Worm (Caenorhabditis elegans) whole organism, young adult: ENCODE results near the gene C07H6.9.
A peak's percentile ranks its signal among the peaks of the same experiment; 100 is the strongest.

Source experiments
- B0019.2 ChIP-seq: fragments of 200-800 bp; sonication (Bioruptor generic); conservative IDR thresholded peaks from 2 replicates; pipeline ENCODE4 v1.3.6; 2022; ENCODE audit warnings: missing genetic modification reagents, missing genetic modification characterization, missing compliant biosample characterization
- B0035.1 ChIP-seq: sonication (generic microtip); optimal IDR thresholded peaks from 2 replicates; lab custom pipeline; 2016; ENCODE audit warnings: missing genetic modification characterization, mild to moderate bottlenecking, missing compliant biosample characterization, missing genotype, missing genetic modification reagents
- F23B12.7 ChIP-seq: sonication (generic microtip); optimal IDR thresholded peaks from 2 replicates; lab custom pipeline; 2017; ENCODE audit warnings: missing genetic modification characterization, mild to moderate bottlenecking, missing compliant biosample characterization, antibody characterized with exemption, moderate library complexity; ENCODE audit not compliant: insufficient read depth
- F33H1.4 ChIP-seq: fragments of 200-800 bp; sonication (Bioruptor generic); IDR thresholded peaks from 2 replicates; pipeline ENCODE4 v1.3.6; 2022; ENCODE audit warnings: missing genetic modification reagents, missing genetic modification characterization, missing compliant biosample characterization
- F39B2.1 ChIP-seq: fragments of 200-800 bp; sonication (Bioruptor generic); IDR thresholded peaks from 2 replicates; pipeline ENCODE4 v1.3.6; 2022; ENCODE audit warnings: missing genetic modification reagents, missing genetic modification characterization, missing compliant biosample characterization
- F49E8.2 ChIP-seq: sonication (generic microtip); optimal IDR thresholded peaks from 3 replicates; lab custom pipeline; 2017; ENCODE audit warnings: missing genetic modification characterization, mild to moderate bottlenecking, missing compliant biosample characterization, antibody characterized with exemption, moderate library complexity; ENCODE audit not compliant: insufficient read depth
- F57A8.1 ChIP-seq: fragments of 200-800 bp; sonication (Bioruptor generic); optimal IDR thresholded peaks from 2 replicates; lab custom pipeline; 2018; ENCODE audit warnings: mild to moderate bottlenecking, missing genetic modification characterization, moderate library complexity, missing compliant biosample characterization
- K11D2.4 ChIP-seq: fragments of 200-800 bp; sonication (Bioruptor generic); IDR thresholded peaks from 2 replicates; pipeline ENCODE4 v1.3.6; 2022; ENCODE audit warnings: missing genetic modification reagents, missing genetic modification characterization, missing compliant biosample characterization
- K12H6.12 ChIP-seq: fragments of 200-800 bp; sonication (Bioruptor generic); optimal IDR thresholded peaks from 2 replicates; lab custom pipeline; 2018; ENCODE audit warnings: mild to moderate bottlenecking, missing genetic modification characterization, missing compliant biosample characterization
- T07F8.4 ChIP-seq: sonication (generic microtip); optimal IDR thresholded peaks from 2 replicates; lab custom pipeline; 2016; ENCODE audit warnings: mild to moderate bottlenecking, missing genetic modification characterization, moderate library complexity, missing compliant biosample characterization
- Y53G8AR.9 ChIP-seq: fragments of 200-800 bp; sonication (Bioruptor generic); conservative IDR thresholded peaks from 2 replicates; pipeline ENCODE4 v1.3.6; 2022; ENCODE audit warnings: missing genetic modification reagents, missing genetic modification characterization, missing compliant biosample characterization
- Y56A3A.18 ChIP-seq: fragments of 200-800 bp; sonication (Bioruptor generic); IDR thresholded peaks from 2 replicates; pipeline ENCODE4 v1.3.6; 2022; ENCODE audit warnings: missing genetic modification reagents, missing genetic modification characterization, missing compliant biosample characterization
- Y67H2A.10 ChIP-seq: fragments of 200-800 bp; sonication (Bioruptor generic); conservative IDR thresholded peaks from 2 replicates; pipeline ENCODE4 v1.3.6; 2022; ENCODE audit warnings: missing genetic modification reagents, missing genetic modification characterization, missing compliant biosample characterization
- Y95B8A.8 ChIP-seq: fragments of 200-800 bp; sonication (Bioruptor generic); IDR thresholded peaks from 2 replicates; pipeline ENCODE4 v1.3.6; 2022; ENCODE audit warnings: missing genetic modification reagents, missing genetic modification characterization, missing compliant biosample characterization
- ZK185.1 ChIP-seq: sonication (generic microtip); optimal IDR thresholded peaks from 2 replicates; lab custom pipeline; 2016; ENCODE audit warnings: mild to moderate bottlenecking, missing genetic modification characterization, missing compliant biosample characterization; ENCODE audit not compliant: poor library complexity, severe bottlenecking
- ama-1 ChIP-seq, 3 experiments: fragments of 150-350 bp in 1 of 3; sonication (generic microtip) in 2 of 3; optimal IDR thresholded peaks; 2 replicates each; lab custom pipeline; 2014 to 2018; ENCODE audit warnings: missing biosample characterization in 2 of 3, missing genetic modification characterization in 2 of 3, missing genetic modification reagents in 2 of 3
- aptf-3 ChIP-seq: fragments of 200-800 bp; sonication (Bioruptor generic); IDR thresholded peaks from 2 replicates; pipeline ENCODE4 v1.3.6; 2022; ENCODE audit warnings: missing genetic modification characterization, missing compliant biosample characterization
- athp-1 ChIP-seq: sonication (generic microtip); optimal IDR thresholded peaks from 2 replicates; lab custom pipeline; 2017; ENCODE audit warnings: mild to moderate bottlenecking, missing genetic modification characterization, missing compliant biosample characterization
- bed-2 ChIP-seq: fragments of 200-800 bp; sonication (Bioruptor generic); IDR thresholded peaks from 2 replicates; pipeline ENCODE4 v1.3.6; 2022; ENCODE audit warnings: missing genetic modification reagents, missing genetic modification characterization, missing compliant biosample characterization
- cebp-1 ChIP-seq, 2 experiments: fragments of 200-800 bp in 1 of 2; sonication (Bioruptor generic) in 1 of 2; sonication (generic microtip) in 1 of 2; IDR thresholded peaks in 1 of 2; optimal IDR thresholded peaks in 1 of 2; 2 replicates each; pipeline versions ENCODE4 v1.3.6 to Lab custom; 2017 to 2022; ENCODE audit warnings: missing compliant biosample characterization in 2 of 2, missing genetic modification characterization in 2 of 2, mild to moderate bottlenecking in 1 of 2, missing genetic modification reagents in 1 of 2, moderate library complexity in 1 of 2
- ceh-40 ChIP-seq: fragments of 200-800 bp; sonication (Bioruptor generic); IDR thresholded peaks from 2 replicates; pipeline ENCODE4 v1.3.6; 2022; ENCODE audit warnings: missing genetic modification characterization, missing compliant biosample characterization
- ceh-91 ChIP-seq: fragments of 200-800 bp; sonication (Bioruptor generic); IDR thresholded peaks from 2 replicates; pipeline ENCODE4 v1.3.6; 2022; ENCODE audit warnings: missing genetic modification reagents, missing genetic modification characterization, missing compliant biosample characterization
- egl-18 ChIP-seq: fragments of 200-800 bp; sonication (Bioruptor generic); IDR thresholded peaks from 2 replicates; pipeline ENCODE4 v1.3.6; 2022; ENCODE audit warnings: missing genetic modification reagents, missing genetic modification characterization, missing compliant biosample characterization
- egrh-3 ChIP-seq: fragments of 200-800 bp; sonication (Bioruptor generic); IDR thresholded peaks from 2 replicates; pipeline ENCODE4 v1.3.6; 2022; ENCODE audit warnings: missing genetic modification reagents, missing genetic modification characterization, missing compliant biosample characterization
- hrde-1 ChIP-seq: sonication (generic microtip); optimal IDR thresholded peaks from 2 replicates; lab custom pipeline; 2016; ENCODE audit warnings: missing genetic modification characterization, mild to moderate bottlenecking, missing compliant biosample characterization, moderate library complexity, missing genotype, missing genetic modification reagents, borderline replicate concordance
- lag-1 ChIP-seq: fragments of 200-800 bp; sonication (Bioruptor generic); IDR thresholded peaks from 2 replicates; pipeline ENCODE4 v1.3.6; 2022; ENCODE audit warnings: missing genetic modification reagents, missing genetic modification characterization, missing compliant biosample characterization
- lin-54 ChIP-seq: fragments of 200-800 bp; sonication (Bioruptor generic); optimal IDR thresholded peaks from 2 replicates; lab custom pipeline; 2018; ENCODE audit warnings: mild to moderate bottlenecking, missing genetic modification characterization, missing compliant biosample characterization
- lir-1 ChIP-seq: fragments of 200-800 bp; sonication (Bioruptor generic); conservative IDR thresholded peaks from 2 replicates; pipeline ENCODE4 v1.3.6; 2022; ENCODE audit warnings: missing genetic modification reagents, missing genetic modification characterization, missing compliant biosample characterization
- lsl-1 ChIP-seq: fragments of 200-800 bp; sonication (Bioruptor generic); optimal IDR thresholded peaks from 2 replicates; lab custom pipeline; 2018; ENCODE audit warnings: mild to moderate bottlenecking, missing genetic modification characterization, moderate library complexity, missing compliant biosample characterization
- madf-10 ChIP-seq: sonication (generic microtip); optimal IDR thresholded peaks from 2 replicates; lab custom pipeline; 2016; ENCODE audit warnings: mild to moderate bottlenecking, missing genetic modification characterization, missing compliant biosample characterization
- madf-6 ChIP-seq: fragments of 200-800 bp; sonication (Bioruptor generic); IDR thresholded peaks from 2 replicates; pipeline ENCODE4 v1.3.6; 2022; ENCODE audit warnings: missing genetic modification reagents, missing genetic modification characterization, missing compliant biosample characterization
- madf-8 ChIP-seq: fragments of 200-800 bp; sonication (Bioruptor generic); conservative IDR thresholded peaks from 2 replicates; pipeline ENCODE4 v1.3.6; 2022; ENCODE audit warnings: missing genetic modification reagents, missing genetic modification characterization, missing compliant biosample characterization
- mcd-1 ChIP-seq: fragments of 200-800 bp; sonication (Bioruptor generic); IDR thresholded peaks from 2 replicates; pipeline ENCODE4 v1.3.6; 2022; ENCODE audit warnings: missing genetic modification reagents, missing genetic modification characterization, missing compliant biosample characterization
- rcor-1 ChIP-seq: fragments of 200-800 bp; sonication (Bioruptor generic); IDR thresholded peaks from 2 replicates; pipeline ENCODE4 v1.3.6; 2022; ENCODE audit warnings: missing genetic modification reagents, missing genetic modification characterization, missing compliant biosample characterization
- rec-8 ChIP-seq, 2 experiments: sonication (generic microtip); optimal IDR thresholded peaks; 2 replicates each; lab custom pipeline; 2016; ENCODE audit warnings: mild to moderate bottlenecking in 2 of 2, missing genetic modification characterization in 2 of 2, missing genetic modification reagents in 2 of 2, missing genotype in 2 of 2, missing biosample characterization in 1 of 2, missing compliant biosample characterization in 1 of 2, moderate library complexity in 1 of 2
- snpc-3.4 ChIP-seq: sonication (generic microtip); optimal IDR thresholded peaks from 2 replicates; lab custom pipeline; 2017; ENCODE audit warnings: missing genetic modification characterization, mild to moderate bottlenecking, missing compliant biosample characterization, antibody characterized with exemption, moderate library complexity, missing genotype, missing genetic modification reagents
- somi-1 ChIP-seq: fragments of 200-800 bp; sonication (Bioruptor generic); optimal IDR thresholded peaks from 2 replicates; lab custom pipeline; 2018; ENCODE audit warnings: mild to moderate bottlenecking, missing genetic modification characterization, missing compliant biosample characterization
- sptf-2 ChIP-seq: fragments of 200-800 bp; sonication (Bioruptor generic); optimal IDR thresholded peaks from 2 replicates; lab custom pipeline; 2018; ENCODE audit warnings: mild to moderate bottlenecking, missing genetic modification characterization, missing compliant biosample characterization
- tbx-9 ChIP-seq: sonication (generic microtip); optimal IDR thresholded peaks from 2 replicates; lab custom pipeline; 2016; ENCODE audit warnings: borderline replicate concordance, missing genetic modification characterization, inconsistent platforms, missing compliant biosample characterization
- tlf-1 ChIP-seq: fragments of 200-800 bp; sonication (Bioruptor generic); optimal IDR thresholded peaks from 2 replicates; lab custom pipeline; 2018; ENCODE audit warnings: mild to moderate bottlenecking, missing genetic modification characterization, missing compliant biosample characterization
- xnd-1 ChIP-seq: sonication (generic microtip); optimal IDR thresholded peaks from 2 replicates; lab custom pipeline; 2016; ENCODE audit warnings: missing genotype, missing genetic modification reagents, missing genetic modification characterization, missing compliant biosample characterization
- zim-3 ChIP-seq: sonication (generic microtip); optimal IDR thresholded peaks from 2 replicates; lab custom pipeline; 2017; ENCODE audit warnings: mild to moderate bottlenecking, missing genetic modification characterization, moderate library complexity, missing compliant biosample characterization
- ztf-25 ChIP-seq: fragments of 200-800 bp; sonication (Bioruptor generic); IDR thresholded peaks from 2 replicates; pipeline ENCODE4 v1.3.6; 2022; ENCODE audit warnings: missing genetic modification reagents, missing genetic modification characterization, missing compliant biosample characterization
- ztf-28 ChIP-seq: fragments of 200-800 bp; sonication (Bioruptor generic); IDR thresholded peaks from 2 replicates; pipeline ENCODE4 v1.3.6; 2022; ENCODE audit warnings: missing genetic modification reagents, missing genetic modification characterization, missing compliant biosample characterization
- ztf-6 ChIP-seq: fragments of 200-800 bp; sonication (Bioruptor generic); IDR thresholded peaks from 2 replicates; pipeline ENCODE4 v1.3.6; 2022; ENCODE audit warnings: missing genetic modification reagents, missing genetic modification characterization, missing compliant biosample characterization

Gene C07H6.9

DNA sequence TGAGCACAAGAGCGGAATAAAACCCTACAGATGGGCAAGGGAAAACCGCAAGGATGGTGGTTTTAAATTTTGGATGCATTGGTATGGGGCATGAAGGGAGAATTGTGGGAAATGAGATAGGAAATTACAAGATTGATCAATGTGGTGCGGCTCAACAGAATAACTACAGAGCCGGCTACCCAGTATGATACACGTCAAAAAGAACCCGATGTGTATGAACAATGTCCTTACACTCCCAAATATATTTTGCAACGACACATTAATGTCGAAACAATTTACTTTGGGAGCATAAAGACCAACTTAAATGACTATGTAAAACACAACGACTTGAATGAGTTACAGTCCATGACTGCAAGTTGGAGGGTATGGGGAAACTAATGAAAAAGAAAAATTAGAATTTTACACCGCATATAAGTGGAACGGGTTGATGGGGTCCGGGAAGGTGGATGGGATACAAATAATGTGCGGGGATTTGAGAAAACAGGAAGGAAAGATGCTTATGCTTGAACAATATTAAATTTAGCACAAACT is 3.6 kb downstream of the C07H6.9 start (continued):
- TF ChIP-seq bed-2 (no peak), ztf-28 (GFP tag; lab: Robert Waterston, UW) (no peak), Y95B8A.8 (GFP tag; lab: Robert Waterston, UW) (no peak), egrh-3 (no peak), rec-8 (tag; optimal IDR thresholded peaks at IDR 0.05; lab: Kevin White, UChicago) (no peak), B0019.2 (no peak), tlf-1 (GFP tag; lab: Kevin White, UChicago) (no peak), madf-8 (GFP tag; lab: Robert Waterston, UW) (no peak), lir-1 (no peak), tbx-9 (no peak), F23B12.7 (tag; lab: Kevin White, UChicago) (no peak), zim-3 (no peak), egl-18 (GFP tag; lab: Robert Waterston, UW) (0 out of 2 replicates have a peak, but pooled peaks have one; percentile 53), sptf-2 (GFP tag; lab: Kevin White, UChicago) (no peak), madf-10 (tag; lab: Kevin White, UChicago) (no peak), rcor-1 (0 out of 2 replicates have a peak, but pooled peaks have one; percentile 6), ceh-91 (GFP tag; lab: Robert Waterston, UW) (no peak), somi-1 (GFP tag; lab: Kevin White, UChicago) (no peak), ztf-25 (GFP tag; lab: Robert Waterston, UW) (0 out of 2 replicates have a peak, but pooled peaks have one; percentile 27), madf-6 (peak; percentile 62), K12H6.12 (no peak), F57A8.1 (GFP tag; lab: Kevin White, UChicago) (no peak), Y53G8AR.9 (GFP tag; lab: Robert Waterston, UW) (peak; percentile 76; the same call in 1 of the 2 replicates), lin-54 (GFP tag; lab: Kevin White, UChicago) (peak; percentile 48), Y67H2A.10 (no peak), F39B2.1 (GFP tag; lab: Robert Waterston, UW) (0 out of 2 replicates have a peak, but pooled peaks have one; percentile 2), cebp-1 (GFP tag; IDR thresholded peaks at IDR 0.05; lab: Robert Waterston, UW) (no peak), cebp-1 (tag; optimal IDR thresholded peaks at IDR 0.05; lab: Kevin White, UChicago) (peak; percentile 26), lsl-1 (peak; percentile 17), ztf-6 (GFP tag; lab: Robert Waterston, UW) (no peak)

DNA sequence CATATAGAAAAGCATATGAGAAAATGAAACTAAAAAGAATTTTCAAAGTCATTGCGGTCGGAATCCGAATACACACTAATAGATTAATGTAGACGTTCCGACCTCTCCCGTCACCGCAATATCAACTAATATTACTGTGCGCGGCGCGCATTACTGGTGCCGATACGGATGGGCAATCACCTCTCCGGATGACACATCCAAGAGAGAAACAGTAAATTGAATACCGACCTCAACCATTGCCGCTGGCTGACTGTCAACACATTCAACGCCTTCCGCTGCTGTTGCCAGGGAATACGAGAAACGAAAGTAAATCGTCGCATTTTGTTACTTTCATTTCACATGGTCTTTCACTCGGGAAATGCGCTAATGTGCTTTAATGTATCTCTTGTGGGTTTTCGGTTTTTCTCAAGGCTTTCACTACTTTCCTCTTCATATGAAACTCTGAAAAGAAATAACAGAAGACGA is 4.4 kb downstream of the C07H6.9 start:
- peak; percentile 80 for TF ChIP-seq athp-1
- 0 out of 2 replicates have a peak, but pooled peaks have one; percentile 7 for TF ChIP-seq aptf-3 (GFP tag; lab: Robert Waterston, UW)
- TF ChIP-seq ama-1 (optimal IDR thresholded peaks at IDR 0.05; lab: Kevin White, UChicago), result no peak
- peak; percentile 53 to 90 for TF ChIP-seq ama-1 (GFP tag; optimal IDR thresholded peaks at IDR 0.05; lab: Kevin White, UChicago)
- TF ChIP-seq F49E8.2, result peak; percentile 66
- TF ChIP-seq T07F8.4 (tag; lab: Kevin White, UChicago), result no peak
- TF ChIP-seq Y56A3A.18 (GFP tag; lab: Robert Waterston, UW), result peak; percentile 81
- no peak for TF ChIP-seq egrh-3
- peak; percentile 48 for TF ChIP-seq snpc-3.4 (tag; lab: Kevin White, UChicago)
- no peak for TF ChIP-seq K11D2.4 (GFP tag; lab: Robert Waterston, UW)
- TF ChIP-seq lag-1 (GFP tag; lab: Robert Waterston, UW), result no peak
- TF ChIP-seq Y53G8AR.9 (GFP tag; lab: Robert Waterston, UW), result peak; percentile 85
- peak; percentile 51 for TF ChIP-seq B0035.1 (tag; lab: Kevin White, UChicago)
- TF ChIP-seq mcd-1 (GFP tag; lab: Robert Waterston, UW), result peak; percentile 47
- TF ChIP-seq xnd-1, result peak; percentile 44
- no peak for TF ChIP-seq F33H1.4 (GFP tag; lab: Robert Waterston, UW)
- TF ChIP-seq ZK185.1 (tag; lab: Kevin White, UChicago), result no peak
- no peak for TF ChIP-seq cebp-1 (GFP tag; IDR thresholded peaks at IDR 0.05; lab: Robert Waterston, UW)
- TF ChIP-seq cebp-1 (tag; optimal IDR thresholded peaks at IDR 0.05; lab: Kevin White, UChicago), result peak; percentile 45
- 0 out of 2 replicates have a peak, but pooled peaks have one; percentile 38 for TF ChIP-seq ceh-40 (GFP tag; lab: Robert Waterston, UW)
- peak; percentile 97 for TF ChIP-seq hrde-1 (tag; lab: Kevin White, UChicago)
- no peak for TF ChIP-seq ceh-91 (GFP tag; lab: Robert Waterston, UW)
